Fruit fly (Drosophila melanogaster) whole organism, embryonic: ENCODE results near the gene CG9300.

Experiments used
- Asciz ChIP-seq: fragments of 200-800 bp; sonication (Bioruptor generic); optimal IDR thresholded peaks from 2 replicates; lab custom pipeline; 2017; ENCODE audit warnings: missing biosample characterization, mild to moderate bottlenecking, missing genetic modification characterization, missing genetic modification reagents
- C15 ChIP-seq: fragments of 200-800 bp; sonication (Bioruptor generic); IDR thresholded peaks from 3 replicates; pipeline ENCODE4 v1.3.6; 2022; ENCODE audit warnings: missing biosample characterization, missing genetic modification characterization
- CG11247 ChIP-seq: fragments of 200-800 bp; sonication (Bioruptor generic); IDR thresholded peaks from 2 replicates; pipeline ENCODE4 v1.3.6; 2022; ENCODE audit warnings: missing biosample characterization, missing genetic modification characterization
- CG11696 ChIP-seq: fragments of 200-800 bp; sonication (Bioruptor generic); IDR thresholded peaks from 2 replicates; pipeline ENCODE4 v1.3.6; 2022; ENCODE audit warnings: missing biosample characterization, missing genetic modification characterization
- CG12071 ChIP-seq: fragments of 200-800 bp; sonication (Bioruptor generic); optimal IDR thresholded peaks from 3 replicates; lab custom pipeline; 2018; ENCODE audit warnings: missing biosample characterization, mild to moderate bottlenecking, missing genetic modification characterization
- CG12155 ChIP-seq: fragments of 200-800 bp; sonication (Bioruptor generic); optimal IDR thresholded peaks from 3 replicates; lab custom pipeline; 2016; ENCODE audit warnings: missing biosample characterization, missing genetic modification characterization
- CG12299 ChIP-seq: fragments of 200-800 bp; sonication (Bioruptor generic); optimal IDR thresholded peaks from 2 replicates; lab custom pipeline; 2018; ENCODE audit warnings: missing biosample characterization, mild to moderate bottlenecking, missing genetic modification characterization
- CG12659 ChIP-seq: fragments of 200-800 bp; sonication (Bioruptor generic); optimal IDR thresholded peaks from 3 replicates; lab custom pipeline; 2017; ENCODE audit warnings: mild to moderate bottlenecking, missing biosample characterization, missing genetic modification reagents, missing genetic modification characterization
- CG14441 ChIP-seq: fragments of 200-800 bp; sonication (Bioruptor generic); IDR thresholded peaks from 2 replicates; pipeline ENCODE4 v1.3.6; 2022; ENCODE audit warnings: missing biosample characterization, missing genetic modification characterization
- CG15514 ChIP-seq: fragments of 200-800 bp; sonication (Bioruptor generic); optimal IDR thresholded peaks from 3 replicates; lab custom pipeline; 2017; ENCODE audit warnings: missing biosample characterization, missing genetic modification characterization, mild to moderate bottlenecking, moderate library complexity, missing genetic modification reagents
- CG1603 ChIP-seq: fragments of 200-800 bp; sonication (Bioruptor generic); optimal IDR thresholded peaks from 2 replicates; lab custom pipeline; 2019; ENCODE audit warnings: missing biosample characterization, mild to moderate bottlenecking, missing genetic modification characterization, moderate library complexity
- CG17328 ChIP-seq: fragments of 200-800 bp; sonication (Bioruptor generic); IDR thresholded peaks from 2 replicates; pipeline ENCODE4 v1.3.6; 2022; ENCODE audit warnings: missing biosample characterization, missing genetic modification characterization
- CG17802 ChIP-seq: fragments of 200-800 bp; sonication (Bioruptor generic); optimal IDR thresholded peaks from 2 replicates; lab custom pipeline; 2018; ENCODE audit warnings: missing biosample characterization, mild to moderate bottlenecking, missing genetic modification characterization, moderate library complexity
- CG18011 ChIP-seq: fragments of 200-800 bp; sonication (Bioruptor generic); optimal IDR thresholded peaks from 2 replicates; lab custom pipeline; 2017; ENCODE audit warnings: missing biosample characterization, missing genetic modification characterization, mild to moderate bottlenecking, moderate library complexity, missing genotype
- CG18262 ChIP-seq: fragments of 200-800 bp; optimal IDR thresholded peaks from 3 replicates; lab custom pipeline; 2019; ENCODE audit warnings: missing biosample characterization, mild to moderate bottlenecking, missing genetic modification characterization, moderate library complexity
- CG30403 ChIP-seq: fragments of 200-800 bp; sonication (Bioruptor generic); optimal IDR thresholded peaks from 3 replicates; lab custom pipeline; 2016; ENCODE audit warnings: missing biosample characterization, missing genetic modification characterization
- CG30431 ChIP-seq: fragments of 200-800 bp; sonication (Bioruptor generic); optimal IDR thresholded peaks from 2 replicates; lab custom pipeline; 2017; ENCODE audit warnings: missing biosample characterization, missing genetic modification characterization
- CG34224 ChIP-seq: fragments of 200-800 bp; sonication (Bioruptor generic); IDR thresholded peaks from 3 replicates; pipeline ENCODE4 v1.3.6; 2022; ENCODE audit warnings: missing biosample characterization, missing genetic modification characterization; ENCODE audit not compliant: partially characterized antibody
- CG4328 ChIP-seq: fragments of 200-800 bp; sonication (Bioruptor generic); optimal IDR thresholded peaks from 3 replicates; lab custom pipeline; 2017; ENCODE audit warnings: missing biosample characterization, missing genetic modification reagents, missing genetic modification characterization
- CG9437 ChIP-seq: fragments of 200-800 bp; sonication (Bioruptor generic); optimal IDR thresholded peaks from 2 replicates; lab custom pipeline; 2018; ENCODE audit warnings: missing biosample characterization, mild to moderate bottlenecking, missing genetic modification characterization
- Camta ChIP-seq: fragments of 200-800 bp; sonication (Bioruptor generic); optimal IDR thresholded peaks from 2 replicates; lab custom pipeline; 2016; ENCODE audit warnings: missing biosample characterization, missing genetic modification characterization
- D19B ChIP-seq: fragments of 200-800 bp; sonication (Bioruptor generic); optimal IDR thresholded peaks from 2 replicates; lab custom pipeline; 2017; ENCODE audit warnings: missing biosample characterization, mild to moderate bottlenecking, missing genetic modification characterization
- Dp ChIP-seq: fragments of 200-800 bp; sonication (Bioruptor generic); optimal IDR thresholded peaks from 2 replicates; lab custom pipeline; 2018; ENCODE audit warnings: missing biosample characterization, mild to moderate bottlenecking, missing genetic modification characterization, moderate library complexity
- Drgx ChIP-seq: fragments of 200-800 bp; sonication (Bioruptor generic); IDR thresholded peaks from 2 replicates; pipeline ENCODE4 v1.3.6; 2022; ENCODE audit warnings: missing biosample characterization, missing genetic modification characterization
- Elba2 ChIP-seq: fragments of 200-800 bp; sonication (Bioruptor generic); optimal IDR thresholded peaks from 3 replicates; lab custom pipeline; 2016; ENCODE audit warnings: missing biosample characterization, missing genetic modification characterization
- Ets97D ChIP-seq: fragments of 200-800 bp; sonication (Bioruptor generic); optimal IDR thresholded peaks from 3 replicates; lab custom pipeline; 2016; ENCODE audit warnings: missing biosample characterization, missing genetic modification characterization
- HLH4C ChIP-seq: fragments of 200-800 bp; sonication (Bioruptor generic); IDR thresholded peaks from 3 replicates; pipeline ENCODE4 v1.3.6; 2022; ENCODE audit warnings: missing biosample characterization, missing genetic modification characterization; ENCODE audit not compliant: partially characterized antibody
- Hr3 ChIP-seq: fragments of 200-800 bp; sonication (Bioruptor generic); optimal IDR thresholded peaks from 3 replicates; lab custom pipeline; 2016; ENCODE audit warnings: missing biosample characterization, missing genetic modification characterization
- Max ChIP-seq: fragments of 200-800 bp; sonication (Bioruptor generic); optimal IDR thresholded peaks from 2 replicates; lab custom pipeline; 2016; ENCODE audit warnings: missing biosample characterization, mild to moderate bottlenecking, missing genetic modification characterization
- Meics ChIP-seq: fragments of 200-800 bp; sonication (Bioruptor generic); optimal IDR thresholded peaks from 2 replicates; lab custom pipeline; 2017; ENCODE audit warnings: missing biosample characterization, mild to moderate bottlenecking, missing genetic modification characterization
- Mrtf ChIP-seq: fragments of 200-800 bp; sonication (Bioruptor generic); IDR thresholded peaks from 3 replicates; pipeline ENCODE4 v1.3.6; 2022; ENCODE audit warnings: missing biosample characterization, missing genetic modification characterization
- NFAT ChIP-seq: fragments of 200-800 bp; sonication (Bioruptor generic); IDR thresholded peaks from 2 replicates; pipeline ENCODE4 v1.3.6; 2022; ENCODE audit warnings: missing biosample characterization, missing genetic modification characterization
- NK7.1 ChIP-seq: fragments of 200-800 bp; sonication (Bioruptor generic); optimal IDR thresholded peaks from 3 replicates; lab custom pipeline; 2016; ENCODE audit warnings: missing biosample characterization, missing genetic modification characterization
- Ptx1 ChIP-seq: fragments of 200-800 bp; sonication (Bioruptor generic); IDR thresholded peaks from 2 replicates; pipeline ENCODE4 v1.3.6; 2022; ENCODE audit warnings: missing biosample characterization, missing genetic modification characterization
- Rfx ChIP-seq: fragments of 200-800 bp; sonication (Bioruptor generic); IDR thresholded peaks from 2 replicates; pipeline ENCODE4 v1.3.6; 2022; ENCODE audit warnings: missing biosample characterization, missing genetic modification characterization
- btn ChIP-seq: fragments of 200-800 bp; sonication (Bioruptor generic); optimal IDR thresholded peaks from 2 replicates; lab custom pipeline; 2016; ENCODE audit warnings: missing biosample characterization, missing genetic modification characterization
- chm ChIP-seq: fragments of 200-800 bp; sonication (Bioruptor generic); IDR thresholded peaks from 2 replicates; pipeline ENCODE4 v1.3.6; 2022; ENCODE audit warnings: missing biosample characterization, missing genetic modification characterization
- dm ChIP-seq: fragments of 200-800 bp; sonication (Bioruptor generic); optimal IDR thresholded peaks from 3 replicates; lab custom pipeline; 2016; ENCODE audit warnings: missing biosample characterization, missing genetic modification characterization
- en ChIP-seq: fragments of 200-800 bp; sonication (Bioruptor generic); optimal IDR thresholded peaks from 2 replicates; lab custom pipeline; 2016; ENCODE audit warnings: missing biosample characterization, missing genetic modification characterization
- ind ChIP-seq: fragments of 200-800 bp; sonication (Bioruptor generic); optimal IDR thresholded peaks from 3 replicates; lab custom pipeline; 2016; ENCODE audit warnings: missing biosample characterization, missing genetic modification characterization
- nom ChIP-seq: fragments of 200-800 bp; sonication (Bioruptor generic); optimal IDR thresholded peaks from 2 replicates; lab custom pipeline; 2017; ENCODE audit warnings: missing biosample characterization, missing genetic modification characterization, mild to moderate bottlenecking, moderate library complexity, missing genetic modification reagents
- org-1 ChIP-seq: fragments of 200-800 bp; sonication (Bioruptor generic); optimal IDR thresholded peaks from 2 replicates; lab custom pipeline; 2017; ENCODE audit warnings: missing biosample characterization, missing genetic modification characterization
- pfk ChIP-seq: fragments of 200-800 bp; sonication (Bioruptor generic); optimal IDR thresholded peaks from 2 replicates; lab custom pipeline; 2018; ENCODE audit warnings: missing biosample characterization, mild to moderate bottlenecking, missing genetic modification characterization, moderate library complexity
- pho ChIP-seq: fragments of 200-800 bp; sonication (Bioruptor generic); optimal IDR thresholded peaks from 2 replicates; lab custom pipeline; 2016; ENCODE audit warnings: missing biosample characterization, missing genetic modification characterization
- sd ChIP-seq: fragments of 200-800 bp; sonication (Bioruptor generic); optimal IDR thresholded peaks from 3 replicates; lab custom pipeline; 2018; ENCODE audit warnings: missing biosample characterization, mild to moderate bottlenecking, missing genetic modification characterization, moderate library complexity
- seq ChIP-seq: fragments of 200-800 bp; sonication (Bioruptor generic); IDR thresholded peaks from 2 replicates; pipeline ENCODE4 v1.3.6; 2022; ENCODE audit warnings: missing biosample characterization, missing genetic modification characterization
- sob ChIP-seq: fragments of 200-800 bp; sonication (Bioruptor generic); IDR thresholded peaks from 2 replicates; pipeline ENCODE4 v1.3.6; 2022; ENCODE audit warnings: missing biosample characterization, missing genetic modification characterization
- sr ChIP-seq: fragments of 200-800 bp; sonication (Bioruptor generic); IDR thresholded peaks from 3 replicates; pipeline ENCODE4 v1.3.6; 2022; ENCODE audit warnings: missing biosample characterization, missing genetic modification characterization
- ssp ChIP-seq: fragments of 200-800 bp; sonication (Bioruptor generic); IDR thresholded peaks from 2 replicates; pipeline ENCODE4 v1.3.6; 2022; ENCODE audit warnings: missing biosample characterization, missing genetic modification characterization
- wek ChIP-seq: fragments of 200-800 bp; sonication (Bioruptor generic); optimal IDR thresholded peaks from 3 replicates; lab custom pipeline; 2018; ENCODE audit warnings: missing biosample characterization, mild to moderate bottlenecking, missing genetic modification characterization, moderate library complexity
- wor ChIP-seq: fragments of 200-800 bp; sonication (Bioruptor generic); IDR thresholded peaks from 2 replicates; pipeline ENCODE4 v1.3.6; 2022; ENCODE audit warnings: missing biosample characterization, missing genetic modification characterization
- zfh1 ChIP-seq: fragments of 200-800 bp; sonication (Bioruptor generic); IDR thresholded peaks from 3 replicates; pipeline ENCODE4 v1.3.6; 2022; ENCODE audit warnings: missing biosample characterization, missing genetic modification characterization

Gene CG9300

dm6 chr3L:19585979-19586378, 33.8 kb downstream of the CG9300 start, which contains the start of the genes CG9231 and CG9330 (continued):
- TF ChIP-seq sr (GFP tag; lab: Robert Waterston, UW), result no peak
- 0 out of 2 replicates have a peak, but pooled peaks have one; percentile 25 for TF ChIP-seq ssp (GFP tag; lab: Robert Waterston, UW)
- no peak for TF ChIP-seq CG30431 (GFP tag; lab: Kevin White, UChicago)
- no peak for TF ChIP-seq CG12155 (GFP tag; lab: Kevin White, UChicago)
- no peak for TF ChIP-seq NFAT
- no peak for TF ChIP-seq dm (GFP tag; lab: Kevin White, UChicago)
- no peak for TF ChIP-seq Drgx (GFP tag; lab: Robert Waterston, UW)
- no peak for TF ChIP-seq nom (GFP tag; lab: Kevin White, UChicago)
- no peak for TF ChIP-seq CG14441 (GFP tag; lab: Robert Waterston, UW)
- peak; percentile 45 for TF ChIP-seq Elba2
- no peak for TF ChIP-seq D19B
- TF ChIP-seq CG15514 (GFP tag; lab: Kevin White, UChicago), result peak; percentile 50
- TF ChIP-seq CG34224 (GFP tag; lab: Robert Waterston, UW), result peak; percentile 42; the same call in 1 of the 3 replicates
- no peak for TF ChIP-seq Mrtf (GFP tag; lab: Robert Waterston, UW)
- peak; percentile 23 for TF ChIP-seq ind (GFP tag; lab: Kevin White, UChicago)
- TF ChIP-seq CG9437 (GFP tag; lab: Kevin White, UChicago), result no peak
- TF ChIP-seq Max (GFP tag; lab: Kevin White, UChicago), result peak; percentile 25
- peak; percentile 50 for TF ChIP-seq sd (tag; lab: Kevin White, UChicago)
- TF ChIP-seq zfh1 (GFP tag; lab: Robert Waterston, UW), result 0 out of 3 replicates have a peak, but pooled peaks have one; percentile 5
- TF ChIP-seq CG12299 (tag; lab: Kevin White, UChicago), result no peak
- TF ChIP-seq Hr3 (GFP tag; lab: Kevin White, UChicago), result no peak
- TF ChIP-seq wek (GFP tag; lab: Kevin White, UChicago), result no peak
- TF ChIP-seq org-1, result no peak
- peak; percentile 84 for TF ChIP-seq CG12659
- no peak for TF ChIP-seq HLH4C (GFP tag; lab: Robert Waterston, UW)
- no peak for TF ChIP-seq CG18011
- TF ChIP-seq chm (GFP tag; lab: Robert Waterston, UW), result no peak
- no peak; the same call in 1 of the 2 replicates for TF ChIP-seq Rfx (GFP tag; lab: Robert Waterston, UW)
- no peak for TF ChIP-seq C15
- no peak for TF ChIP-seq seq (GFP tag; lab: Robert Waterston, UW)
- TF ChIP-seq CG17802 (tag; lab: Kevin White, UChicago), result peak; percentile 88
- TF ChIP-seq btn (GFP tag; lab: Kevin White, UChicago), result no peak
- TF ChIP-seq Meics, result peak; percentile 11
- TF ChIP-seq Asciz (GFP tag; lab: Kevin White, UChicago), result peak; percentile 10
- TF ChIP-seq pho (GFP tag; lab: Kevin White, UChicago), result no peak
- 0 out of 2 replicates have a peak, but pooled peaks have one; percentile 24 for TF ChIP-seq sob (GFP tag; lab: Robert Waterston, UW)
- TF ChIP-seq Camta (GFP tag; lab: Kevin White, UChicago), result no peak
- TF ChIP-seq CG18262, result peak; percentile 50
- no peak for TF ChIP-seq NK7.1
- TF ChIP-seq pfk (GFP tag; lab: Kevin White, UChicago), result no peak
- TF ChIP-seq en (GFP tag; lab: Kevin White, UChicago), result no peak
- TF ChIP-seq CG17328 (GFP tag; lab: Robert Waterston, UW), result peak; percentile 33; the same call in 1 of the 2 replicates
- no peak for TF ChIP-seq CG11247
- no peak for TF ChIP-seq CG12071 (GFP tag; lab: Kevin White, UChicago)
- TF ChIP-seq CG11696, result no peak
- TF ChIP-seq CG4328 (GFP tag; lab: Kevin White, UChicago), result no peak
- TF ChIP-seq CG30403 (GFP tag; lab: Kevin White, UChicago), result peak; percentile 61
- TF ChIP-seq Dp (GFP tag; lab: Kevin White, UChicago), result peak; percentile 39
- TF ChIP-seq Ets97D, result peak; percentile 88
- TF ChIP-seq CG1603 (tag; lab: Kevin White, UChicago), result peak; percentile 52
- TF ChIP-seq Ptx1 (GFP tag; lab: Robert Waterston, UW), result peak; percentile 11; the same call in 1 of the 2 replicates
- TF ChIP-seq wor (GFP tag; lab: Robert Waterston, UW), result no peak
